Fruit fly (Drosophila melanogaster): Measurements from ENCODE around the gene CG32371.

Gene CG32371

DNA sequence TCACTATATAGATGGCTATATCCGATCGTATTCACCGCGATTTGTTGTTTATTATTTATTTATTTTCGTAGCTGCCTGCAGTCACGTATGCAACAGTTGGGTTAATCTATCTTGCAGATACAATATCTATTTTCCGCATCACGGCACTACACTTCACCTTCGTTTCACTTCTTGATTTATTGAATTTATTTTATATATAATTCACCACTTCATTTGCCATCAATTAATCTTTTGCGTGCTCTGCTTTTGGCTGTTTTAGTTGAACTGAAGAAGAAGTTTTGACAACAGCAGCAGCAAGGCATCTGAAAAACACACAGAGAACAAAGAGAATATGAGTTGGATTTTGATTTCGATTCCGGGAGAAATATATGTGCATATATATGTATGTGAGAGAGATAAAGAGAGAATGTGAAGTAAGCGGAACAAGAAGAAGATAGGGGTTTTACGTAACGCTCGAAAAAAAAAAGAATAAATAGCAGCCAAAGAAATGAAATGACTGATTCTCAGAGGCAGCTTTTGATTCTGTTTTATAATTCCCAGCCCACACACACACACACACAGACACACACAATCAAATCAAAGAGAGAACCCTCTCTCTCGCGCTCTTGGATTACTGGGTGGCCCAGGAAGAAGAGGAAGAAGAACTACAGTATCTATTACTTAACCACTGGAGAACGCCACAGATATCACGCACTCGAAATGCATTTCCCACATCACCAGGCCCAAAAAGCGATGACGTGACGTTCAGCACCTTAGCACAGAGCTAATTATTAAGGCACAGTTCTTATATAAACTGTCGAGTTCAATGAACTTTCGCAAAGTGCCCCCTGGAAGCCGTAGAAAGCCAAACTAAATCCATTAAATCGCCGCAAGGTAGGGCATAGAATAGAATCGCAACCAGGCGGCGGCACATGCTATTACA, 36.5 kb upstream of the CG32371 start:
- TF ChIP-seq Dll (optimal IDR thresholded peaks at IDR 0.05) (no peak), EcR (GFP tag; optimal IDR thresholded peaks at IDR 0.05) (peak; percentile 87 to 88)

dm6 chr3L:7801308-7801893, 33.2 kb upstream of the CG32371 start:
- TF ChIP-seq usp (GFP tag; optimal IDR thresholded peaks at IDR 0.05) (no peak), pan (optimal IDR thresholded peaks at IDR 0.05) (no peak), Dll (optimal IDR thresholded peaks at IDR 0.05) (no peak), CG8478 (optimal IDR thresholded peaks at IDR 0.05) (no peak), psq (optimal IDR thresholded peaks at IDR 0.05) (no peak), EcR (GFP tag; optimal IDR thresholded peaks at IDR 0.05) (no peak)

dm6 chr3L:7792775-7793174, 24.6 kb upstream of the CG32371 start:
- no peak for TF ChIP-seq usp (GFP tag; optimal IDR thresholded peaks at IDR 0.05)
- no peak for TF ChIP-seq psq (optimal IDR thresholded peaks at IDR 0.05)
- no peak for TF ChIP-seq CG8478 (optimal IDR thresholded peaks at IDR 0.05)
- TF ChIP-seq EcR (GFP tag; optimal IDR thresholded peaks at IDR 0.05) = no peak
- no peak for TF ChIP-seq Dll (optimal IDR thresholded peaks at IDR 0.05)
- TF ChIP-seq pan (optimal IDR thresholded peaks at IDR 0.05) = no peak

- TF ChIP-seq usp (GFP tag; optimal IDR thresholded peaks at IDR 0.05) = no peak
- TF ChIP-seq CG8478 (optimal IDR thresholded peaks at IDR 0.05) = no peak
- no peak for TF ChIP-seq Dll (optimal IDR thresholded peaks at IDR 0.05)
- TF ChIP-seq pan (optimal IDR thresholded peaks at IDR 0.05) = no peak
- TF ChIP-seq psq (optimal IDR thresholded peaks at IDR 0.05) = no peak
- no peak for TF ChIP-seq EcR (GFP tag; optimal IDR thresholded peaks at IDR 0.05)
These were observed 24.1 kb upstream of the CG32371 start for dm6 chr3L:7792249-7792648.

- TF ChIP-seq usp (GFP tag; optimal IDR thresholded peaks at IDR 0.05) (no peak), CG8478 (optimal IDR thresholded peaks at IDR 0.05) (no peak), Dll (optimal IDR thresholded peaks at IDR 0.05) (no peak), EcR (GFP tag; optimal IDR thresholded peaks at IDR 0.05) (no peak), psq (optimal IDR thresholded peaks at IDR 0.05) (no peak), pan (optimal IDR thresholded peaks at IDR 0.05) (no peak)
These were observed 22.1 kb upstream of the CG32371 start for dm6 chr3L:7790224-7790623.

DNA sequence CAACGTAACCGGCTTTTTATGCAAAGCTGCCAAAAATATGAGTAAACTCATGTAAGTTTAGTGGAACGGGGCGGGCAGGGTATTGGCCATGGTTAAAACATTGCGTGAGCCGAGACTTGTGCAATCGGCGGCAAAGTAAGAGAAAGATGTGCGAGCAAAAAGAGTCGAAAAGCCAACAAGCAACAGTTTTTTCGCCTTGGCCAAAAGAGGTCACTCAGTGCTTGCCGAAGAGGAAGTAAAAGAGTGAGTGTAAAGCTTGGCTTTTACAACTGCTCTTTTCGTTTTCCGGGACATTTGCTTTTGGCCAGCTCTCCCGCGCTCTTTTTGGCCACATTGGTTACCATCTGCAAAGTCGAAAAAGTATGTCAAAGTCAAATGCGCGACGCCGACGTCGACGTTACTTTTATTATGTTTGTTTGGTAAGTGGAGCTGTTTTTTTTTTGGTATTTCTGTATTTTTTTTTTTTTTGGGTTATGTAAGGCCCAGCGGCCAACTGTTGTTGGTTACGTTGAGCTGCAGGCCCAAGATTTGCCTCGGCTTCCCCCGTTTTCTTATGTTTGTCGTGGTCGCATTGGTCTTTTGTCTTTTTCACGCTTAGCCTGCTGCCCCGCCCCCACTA, 19.7 kb upstream of the CG32371 start:
- no peak for TF ChIP-seq psq (optimal IDR thresholded peaks at IDR 0.05)
- TF ChIP-seq CG8478 (optimal IDR thresholded peaks at IDR 0.05) = no peak
- TF ChIP-seq Dll (optimal IDR thresholded peaks at IDR 0.05) = no peak
- no peak for TF ChIP-seq EcR (GFP tag; optimal IDR thresholded peaks at IDR 0.05)
- no peak for TF ChIP-seq pan (optimal IDR thresholded peaks at IDR 0.05)
- no peak for TF ChIP-seq usp (GFP tag; optimal IDR thresholded peaks at IDR 0.05)

DNA sequence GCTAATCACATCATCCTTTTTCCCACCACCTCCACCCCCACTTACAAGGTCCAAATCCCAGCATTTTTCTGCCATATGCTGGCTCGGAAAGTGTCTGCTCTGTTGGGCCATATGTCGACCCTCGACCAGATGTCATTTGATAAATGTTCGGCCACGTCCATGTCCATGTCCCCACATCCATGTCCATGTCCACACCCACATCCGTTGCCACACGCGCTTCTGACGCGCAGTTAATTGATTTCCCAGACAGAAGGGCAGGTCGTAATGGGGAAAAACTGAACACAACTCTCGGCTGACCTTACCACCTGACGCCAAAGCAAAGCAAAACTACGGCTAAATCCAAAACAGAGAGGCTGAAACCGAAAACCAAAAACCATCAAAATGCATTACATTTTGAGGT, 18.8 kb upstream of the CG32371 start:
- no peak for TF ChIP-seq pan (optimal IDR thresholded peaks at IDR 0.05)
- no peak for TF ChIP-seq EcR (GFP tag; optimal IDR thresholded peaks at IDR 0.05)
- TF ChIP-seq Dll (optimal IDR thresholded peaks at IDR 0.05) = no peak
- TF ChIP-seq usp (GFP tag; optimal IDR thresholded peaks at IDR 0.05) = no peak
- no peak for TF ChIP-seq CG8478 (optimal IDR thresholded peaks at IDR 0.05)
- no peak for TF ChIP-seq psq (optimal IDR thresholded peaks at IDR 0.05)

dm6 chr3L:7786263-7786662, 18.1 kb upstream of the CG32371 start:
- TF ChIP-seq EcR (GFP tag; optimal IDR thresholded peaks at IDR 0.05) (no peak), Dll (optimal IDR thresholded peaks at IDR 0.05) (no peak), CG8478 (optimal IDR thresholded peaks at IDR 0.05) (no peak), psq (optimal IDR thresholded peaks at IDR 0.05) (no peak), pan (optimal IDR thresholded peaks at IDR 0.05) (no peak), usp (GFP tag; optimal IDR thresholded peaks at IDR 0.05) (no peak)

- TF ChIP-seq pan (optimal IDR thresholded peaks at IDR 0.05) (no peak), CG8478 (optimal IDR thresholded peaks at IDR 0.05) (no peak), psq (optimal IDR thresholded peaks at IDR 0.05) (no peak), Dll (optimal IDR thresholded peaks at IDR 0.05) (no peak), usp (GFP tag; optimal IDR thresholded peaks at IDR 0.05) (no peak), EcR (GFP tag; optimal IDR thresholded peaks at IDR 0.05) (no peak)
These were observed 15.2 kb upstream of the CG32371 start for dm6 chr3L:7783383-7783782.

DNA sequence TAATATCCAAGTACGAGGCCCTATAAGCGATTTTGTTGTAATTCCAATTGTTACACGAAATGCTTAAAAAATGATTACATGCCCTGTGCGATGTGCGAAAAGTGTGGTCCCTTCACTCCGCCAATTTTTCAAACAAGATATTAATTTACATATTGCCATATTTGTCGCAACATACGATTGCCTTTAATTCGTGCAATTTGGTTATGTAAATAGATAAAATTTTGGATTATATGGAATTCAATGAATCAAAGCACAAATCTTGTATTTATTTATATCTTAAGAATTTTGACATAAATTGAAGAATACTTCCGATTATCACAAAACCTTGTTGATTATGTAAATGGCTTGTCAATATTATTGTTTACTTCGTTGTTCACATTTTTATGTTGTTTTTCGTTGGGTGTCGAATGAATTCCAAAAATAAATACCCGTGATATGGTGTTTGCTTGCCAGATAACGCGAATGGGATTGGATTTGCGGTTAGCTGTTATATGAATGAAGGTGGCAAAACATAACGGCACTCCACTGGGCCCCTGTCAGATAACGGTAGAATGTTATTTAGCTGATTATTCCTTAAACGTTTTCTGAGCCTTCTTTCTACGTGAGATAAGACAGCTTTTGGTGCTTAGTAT, 14.0 kb upstream of the CG32371 start:
- TF ChIP-seq usp (GFP tag; optimal IDR thresholded peaks at IDR 0.05) = no peak

- TF ChIP-seq psq (optimal IDR thresholded peaks at IDR 0.05) (no peak), usp (GFP tag; optimal IDR thresholded peaks at IDR 0.05) (no peak), Dll (optimal IDR thresholded peaks at IDR 0.05) (no peak), CG8478 (optimal IDR thresholded peaks at IDR 0.05) (no peak), EcR (GFP tag; optimal IDR thresholded peaks at IDR 0.05) (no peak), pan (optimal IDR thresholded peaks at IDR 0.05) (peak; percentile 47)
These were observed 13.3 kb upstream of the CG32371 start for dm6 chr3L:7781353-7782050.
